Worm (Caenorhabditis elegans) whole organism, L3 larva: ENCODE results near the gene F49F1.10.

Source experiments
- R02D3.7 ChIP-seq: fragments of 150-350 bp; optimal IDR thresholded peaks from 2 replicates; lab custom pipeline; 2014; ENCODE audit warnings: missing biosample characterization, missing genetic modification characterization
- egl-27 ChIP-seq: sonication (generic microtip); optimal IDR thresholded peaks from 4 replicates; lab custom pipeline; 2017; ENCODE audit warnings: missing biosample characterization, missing genetic modification reagents, missing genetic modification characterization
- jun-1 ChIP-seq: fragments of 150-350 bp; optimal IDR thresholded peaks from 2 replicates; lab custom pipeline; 2014; ENCODE audit warnings: missing biosample characterization, missing genetic modification reagents, missing genetic modification characterization
- nhr-237 ChIP-seq: fragments of 150-350 bp; optimal IDR thresholded peaks from 2 replicates; lab custom pipeline; 2014; ENCODE audit warnings: missing biosample characterization, missing genetic modification characterization
- nhr-76 ChIP-seq: fragments of 150-350 bp; sonication (generic microtip); optimal IDR thresholded peaks from 5 replicates; lab custom pipeline; 2014; ENCODE audit warnings: missing biosample characterization, missing genetic modification characterization
- pqm-1 ChIP-seq: fragments of 150-350 bp; optimal IDR thresholded peaks from 2 replicates; lab custom pipeline; 2017; ENCODE audit warnings: missing biosample characterization, missing genetic modification characterization, inconsistent platforms
- skn-1 ChIP-seq: fragments of 150-350 bp; optimal IDR thresholded peaks from 2 replicates; lab custom pipeline; 2014; ENCODE audit warnings: missing biosample characterization, missing genetic modification characterization
- unc-39 ChIP-seq: sonication (generic microtip); optimal IDR thresholded peaks from 4 replicates; lab custom pipeline; 2017; ENCODE audit warnings: missing biosample characterization, missing genetic modification characterization
- zag-1 ChIP-seq: fragments of 150-350 bp; optimal IDR thresholded peaks from 2 replicates; lab custom pipeline; 2014; ENCODE audit warnings: missing biosample characterization, missing genetic modification characterization

ce11 chrIV:4094364-4094763 is 44.6 kb downstream of the F49F1.10 start:
- no peak for TF ChIP-seq skn-1 (tag; lab: Kevin White, UChicago)
- no peak for TF ChIP-seq unc-39 (tag; lab: Kevin White, UChicago)
- no peak for TF ChIP-seq zag-1 (tag; lab: Kevin White, UChicago)
- no peak for TF ChIP-seq R02D3.7 (tag; lab: Kevin White, UChicago)
- no peak for TF ChIP-seq nhr-76
- no peak for TF ChIP-seq jun-1 (tag; lab: Kevin White, UChicago)
- TF ChIP-seq pqm-1: no peak
- no peak for TF ChIP-seq nhr-237 (tag; lab: Kevin White, UChicago)
- no peak for TF ChIP-seq egl-27 (tag; lab: Kevin White, UChicago)
